Fruit fly (Drosophila melanogaster) whole organism, embryonic: Measurements from ENCODE around the gene retm.
A peak's percentile ranks its signal among the peaks of the same experiment; 100 is the strongest.

ENCODE experiments used
- Abd-B ChIP-seq: fragments of 200-800 bp; sonication (Bioruptor generic); optimal IDR thresholded peaks from 2 replicates; lab custom pipeline; 2018; ENCODE audit warnings: missing biosample characterization, mild to moderate bottlenecking, missing genetic modification characterization, moderate library complexity
- Antp ChIP-seq: fragments of 200-800 bp; sonication (Bioruptor generic); optimal IDR thresholded peaks from 3 replicates; lab custom pipeline; 2016; ENCODE audit warnings: missing biosample characterization, missing genetic modification characterization
- Atf-2 ChIP-seq: fragments of 200-800 bp; sonication (Bioruptor generic); optimal IDR thresholded peaks from 2 replicates; lab custom pipeline; 2016; ENCODE audit warnings: missing biosample characterization, missing genetic modification characterization
- Awh ChIP-seq: fragments of 200-800 bp; sonication (Bioruptor generic); IDR thresholded peaks from 2 replicates; pipeline ENCODE4, ENCODE4 v1.3.6; 2022; ENCODE audit warnings: missing biosample characterization, missing genetic modification characterization
- CG12744 ChIP-seq: fragments of 200-800 bp; sonication (Bioruptor generic); optimal IDR thresholded peaks from 2 replicates; lab custom pipeline; 2016; ENCODE audit warnings: missing biosample characterization, missing genetic modification characterization
- CG13123 ChIP-seq: fragments of 200-800 bp; sonication (Bioruptor generic); optimal IDR thresholded peaks from 2 replicates; lab custom pipeline; 2016; ENCODE audit warnings: missing biosample characterization, missing genetic modification characterization
- CG13287 ChIP-seq: fragments of 200-800 bp; sonication (Bioruptor generic); IDR thresholded peaks from 2 replicates; pipeline ENCODE4 v1.3.6; 2022; ENCODE audit warnings: missing biosample characterization, missing genetic modification characterization; ENCODE audit not compliant: partially characterized antibody
- CG14710 ChIP-seq: fragments of 200-800 bp; sonication (Bioruptor generic); optimal IDR thresholded peaks from 3 replicates; lab custom pipeline; 2019; ENCODE audit warnings: missing biosample characterization, mild to moderate bottlenecking, missing genetic modification characterization, moderate library complexity
- CG16779 ChIP-seq: fragments of 200-800 bp; sonication (Bioruptor generic); IDR thresholded peaks from 2 replicates; pipeline ENCODE4 v1.3.6; 2022; ENCODE audit warnings: missing biosample characterization, missing genetic modification characterization
- CG17359 ChIP-seq: fragments of 200-800 bp; sonication (Bioruptor generic); optimal IDR thresholded peaks from 3 replicates; lab custom pipeline; 2018; ENCODE audit warnings: missing biosample characterization, mild to moderate bottlenecking, missing genetic modification characterization, moderate library complexity
- CG18599 ChIP-seq: fragments of 200-800 bp; sonication (Bioruptor generic); optimal IDR thresholded peaks from 3 replicates; lab custom pipeline; 2017; ENCODE audit warnings: missing biosample characterization, missing genetic modification characterization, mild to moderate bottlenecking, moderate library complexity, missing genetic modification reagents
- CG18619 ChIP-seq: fragments of 200-800 bp; sonication (Bioruptor generic); optimal IDR thresholded peaks from 3 replicates; lab custom pipeline; 2017; ENCODE audit warnings: missing biosample characterization, mild to moderate bottlenecking, missing genetic modification characterization
- CG18764 ChIP-seq: fragments of 200-800 bp; sonication (Bioruptor generic); optimal IDR thresholded peaks from 3 replicates; lab custom pipeline; 2016; ENCODE audit warnings: missing biosample characterization, missing genetic modification characterization
- CG2199 ChIP-seq: fragments of 200-800 bp; sonication (Bioruptor generic); IDR thresholded peaks from 3 replicates; pipeline ENCODE4 v1.3.6; 2022; ENCODE audit warnings: missing biosample characterization, missing genetic modification characterization
- CG2889 ChIP-seq: fragments of 200-800 bp; sonication (Bioruptor generic); IDR thresholded peaks from 3 replicates; pipeline ENCODE4 v1.3.6; 2022; ENCODE audit warnings: missing biosample characterization, missing genetic modification characterization
- CG31388 ChIP-seq: fragments of 200-800 bp; sonication (Bioruptor generic); optimal IDR thresholded peaks from 2 replicates; lab custom pipeline; 2016; ENCODE audit warnings: missing biosample characterization, missing genetic modification characterization
- CG31441 ChIP-seq: fragments of 200-800 bp; sonication (Bioruptor generic); IDR thresholded peaks from 2 replicates; pipeline ENCODE4 v1.3.6; 2022; ENCODE audit warnings: missing biosample characterization, missing genetic modification characterization
- CG34224 ChIP-seq: fragments of 200-800 bp; sonication (Bioruptor generic); IDR thresholded peaks from 3 replicates; pipeline ENCODE4 v1.3.6; 2022; ENCODE audit warnings: missing biosample characterization, missing genetic modification characterization; ENCODE audit not compliant: partially characterized antibody
- CG3847 ChIP-seq: fragments of 200-800 bp; sonication (Bioruptor generic); IDR thresholded peaks from 2 replicates; pipeline ENCODE4 v1.3.6; 2022; ENCODE audit warnings: missing biosample characterization, missing genetic modification characterization
- CG6175 ChIP-seq: fragments of 200-800 bp; sonication (Bioruptor generic); IDR thresholded peaks from 3 replicates; pipeline ENCODE4 v1.3.6; 2022; ENCODE audit warnings: missing biosample characterization, missing genetic modification characterization
- CG6272 ChIP-seq: fragments of 200-800 bp; sonication (Bioruptor generic); IDR thresholded peaks from 2 replicates; pipeline ENCODE4 v1.3.6; 2022; ENCODE audit warnings: missing biosample characterization, missing genetic modification characterization
- CG6689 ChIP-seq: fragments of 200-800 bp; sonication (Bioruptor generic); IDR thresholded peaks from 2 replicates; pipeline ENCODE4 v1.3.6; 2022; ENCODE audit warnings: missing biosample characterization, missing genetic modification characterization
- CG7987 ChIP-seq: fragments of 200-800 bp; sonication (Bioruptor generic); optimal IDR thresholded peaks from 2 replicates; lab custom pipeline; 2018; ENCODE audit warnings: missing biosample characterization, mild to moderate bottlenecking, missing genetic modification characterization, moderate library complexity
- CG8089 ChIP-seq: fragments of 200-800 bp; sonication (Bioruptor generic); optimal IDR thresholded peaks from 3 replicates; lab custom pipeline; 2016; ENCODE audit warnings: missing biosample characterization, missing genetic modification characterization
- CG9609 ChIP-seq: fragments of 200-800 bp; sonication (Bioruptor generic); optimal IDR thresholded peaks from 3 replicates; lab custom pipeline; 2016; ENCODE audit warnings: missing biosample characterization, missing genetic modification characterization
- CG9932 ChIP-seq: fragments of 200-800 bp; sonication (Bioruptor generic); IDR thresholded peaks from 2 replicates; pipeline ENCODE4 v1.3.6; 2022; ENCODE audit warnings: missing biosample characterization, missing genetic modification characterization
- CoRest ChIP-seq: fragments of 200-800 bp; sonication (Bioruptor generic); optimal IDR thresholded peaks from 3 replicates; lab custom pipeline; 2018; ENCODE audit warnings: missing biosample characterization, mild to moderate bottlenecking, missing genetic modification characterization, moderate library complexity
- Dp ChIP-seq: fragments of 200-800 bp; sonication (Bioruptor generic); optimal IDR thresholded peaks from 2 replicates; lab custom pipeline; 2018; ENCODE audit warnings: missing biosample characterization, mild to moderate bottlenecking, missing genetic modification characterization, moderate library complexity
- Eip74EF ChIP-seq, 2 experiments: fragments of 200-800 bp in 1 of 2; fragments of >200 bp in 1 of 2; sonication (Bioruptor generic) in 1 of 2; optimal IDR thresholded peaks; 2 replicates each; lab custom pipeline; 2017 to 2019; ENCODE audit warnings: missing biosample characterization in 2 of 2, missing genetic modification characterization in 2 of 2, mild to moderate bottlenecking in 1 of 2, moderate library complexity in 1 of 2
- Fer2 ChIP-seq: fragments of 200-800 bp; sonication (Bioruptor generic); optimal IDR thresholded peaks from 2 replicates; lab custom pipeline; 2018; ENCODE audit warnings: missing biosample characterization, mild to moderate bottlenecking, missing genetic modification characterization, moderate library complexity
- Fer3 ChIP-seq: fragments of 200-800 bp; sonication (Bioruptor generic); optimal IDR thresholded peaks from 2 replicates; lab custom pipeline; 2018; ENCODE audit warnings: missing biosample characterization, mild to moderate bottlenecking, missing genetic modification characterization, moderate library complexity
- HmgD ChIP-seq: fragments of 200-800 bp; sonication (Bioruptor generic); optimal IDR thresholded peaks from 3 replicates; lab custom pipeline; 2016; ENCODE audit warnings: missing biosample characterization, missing genetic modification characterization
- Nf-YB ChIP-seq: fragments of 200-800 bp; sonication (Bioruptor generic); optimal IDR thresholded peaks from 3 replicates; lab custom pipeline; 2019; ENCODE audit warnings: missing biosample characterization, mild to moderate bottlenecking, missing genetic modification characterization, moderate library complexity
- Rx ChIP-seq: fragments of 200-800 bp; sonication (Bioruptor generic); IDR thresholded peaks from 2 replicates; pipeline ENCODE4 v1.3.6; 2022; ENCODE audit warnings: missing biosample characterization, missing genetic modification characterization
- Sry-δ ChIP-seq: fragments of 200-800 bp; sonication (Bioruptor generic); optimal IDR thresholded peaks from 2 replicates; lab custom pipeline; 2016; ENCODE audit warnings: missing biosample characterization, missing genetic modification characterization
- Trl ChIP-seq, 3 experiments: fragments of >200 bp in 2 of 3; fragments of 200-800 bp in 1 of 3; sonication (Bioruptor generic) in 1 of 3; optimal IDR thresholded peaks; 2 replicates in 1 of 3; 3 replicates in 2 of 3; lab custom pipeline; 2016 to 2017; ENCODE audit warnings: missing biosample characterization in 1 of 3, missing genetic modification characterization in 1 of 3
- bsh ChIP-seq, 2 experiments: fragments of 200-800 bp; sonication (Bioruptor generic); optimal IDR thresholded peaks; 2 replicates each; lab custom pipeline; 2017 to 2018; ENCODE audit warnings: mild to moderate bottlenecking in 2 of 2, missing biosample characterization in 2 of 2, missing genetic modification characterization in 2 of 2, moderate library complexity in 1 of 2
- fd102C ChIP-seq: fragments of 200-800 bp; sonication (Bioruptor generic); optimal IDR thresholded peaks from 2 replicates; lab custom pipeline; 2018; ENCODE audit warnings: missing biosample characterization, mild to moderate bottlenecking, missing genetic modification characterization, moderate library complexity
- ftz-f1 ChIP-seq: fragments of 200-800 bp; sonication (Bioruptor generic); optimal IDR thresholded peaks from 2 replicates; lab custom pipeline; 2016; ENCODE audit warnings: missing biosample characterization, missing genetic modification characterization
- fu2 ChIP-seq: fragments of 200-800 bp; sonication (Bioruptor generic); optimal IDR thresholded peaks from 2 replicates; lab custom pipeline; 2016; ENCODE audit warnings: missing biosample characterization, missing genetic modification characterization
- hkb ChIP-seq, 2 experiments: fragments of 200-800 bp in 1 of 2; fragments of >200 bp in 1 of 2; sonication (Bioruptor generic) in 1 of 2; IDR thresholded peaks in 1 of 2; optimal IDR thresholded peaks in 1 of 2; 2 replicates each; pipeline versions ENCODE4 v1.3.6 to Lab custom; 2017 to 2022; ENCODE audit warnings: missing biosample characterization in 1 of 2, missing genetic modification characterization in 1 of 2
- jigr1 ChIP-seq: fragments of 200-800 bp; sonication (Bioruptor generic); IDR thresholded peaks from 3 replicates; pipeline ENCODE4 v1.3.6; 2022; ENCODE audit warnings: missing biosample characterization, missing genetic modification characterization
- nerfin-1 ChIP-seq: fragments of 200-800 bp; sonication (Bioruptor generic); optimal IDR thresholded peaks from 3 replicates; lab custom pipeline; 2019; ENCODE audit warnings: missing biosample characterization, mild to moderate bottlenecking, missing genetic modification characterization, moderate library complexity
- oc ChIP-seq: fragments of 200-800 bp; sonication (Bioruptor generic); optimal IDR thresholded peaks from 2 replicates; lab custom pipeline; 2018; ENCODE audit warnings: missing biosample characterization, mild to moderate bottlenecking, missing genetic modification characterization, moderate library complexity
- peb ChIP-seq: fragments of 200-800 bp; sonication (Bioruptor generic); IDR thresholded peaks from 2 replicates; pipeline ENCODE4 v1.3.6; 2022; ENCODE audit warnings: missing biosample characterization, missing genetic modification characterization
- pfk ChIP-seq: fragments of 200-800 bp; sonication (Bioruptor generic); optimal IDR thresholded peaks from 2 replicates; lab custom pipeline; 2018; ENCODE audit warnings: missing biosample characterization, mild to moderate bottlenecking, missing genetic modification characterization, moderate library complexity
- stc ChIP-seq: fragments of 200-800 bp; sonication (Bioruptor generic); IDR thresholded peaks from 2 replicates; pipeline ENCODE4 v1.3.6; 2022; ENCODE audit warnings: missing biosample characterization, missing genetic modification characterization

The retm gene

DNA sequence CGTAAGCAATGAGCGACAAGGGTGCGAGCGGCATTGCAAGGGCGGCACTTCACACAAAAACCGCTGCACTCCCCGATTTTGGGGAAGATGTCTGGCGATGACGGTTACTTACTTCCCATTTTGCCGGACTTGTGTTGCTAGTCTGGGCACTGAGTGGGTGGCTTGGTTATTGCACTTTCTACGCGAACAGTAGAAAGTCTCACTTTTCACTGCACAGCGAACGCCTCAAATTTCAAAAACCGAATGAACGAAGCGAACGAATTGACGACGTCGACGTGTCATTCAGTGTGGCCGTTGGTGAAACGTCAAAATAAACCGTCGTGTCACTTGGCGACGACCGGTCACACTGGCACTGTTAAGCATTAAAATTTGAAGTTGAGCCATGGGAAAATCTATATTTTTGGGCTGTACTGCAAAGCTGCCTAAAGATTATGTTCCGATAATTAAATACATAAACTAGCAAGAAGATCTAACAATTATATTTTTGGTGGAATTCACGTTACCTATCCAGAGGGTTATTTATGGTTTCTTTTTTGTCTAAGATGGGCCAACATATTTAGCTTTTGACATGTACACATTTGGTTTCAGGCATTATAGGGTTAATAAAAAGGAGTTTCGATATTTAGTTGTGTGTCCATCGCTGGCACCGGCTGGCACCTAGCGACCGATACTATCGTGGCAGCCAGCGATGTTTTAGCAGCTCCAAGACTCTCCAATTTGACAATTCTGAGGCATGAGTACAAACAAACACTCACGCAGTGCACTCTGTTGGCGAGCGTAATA is 24.7 kb upstream of the retm start, which contains the start of the genes Sec61alpha and Daxx (continued):
- TF ChIP-seq CG13287 (GFP tag; lab: Robert Waterston, UW) (peak; percentile 98), CG16779 (GFP tag; lab: Robert Waterston, UW) (peak; percentile 81), CG17359 (tag; lab: Kevin White, UChicago) (peak; percentile 75), jigr1 (peak; percentile 69; the same call in 2 of the 3 replicates), CG31388 (GFP tag; lab: Kevin White, UChicago) (peak; percentile 1), Abd-B (GFP tag; lab: Kevin White, UChicago) (peak; percentile 89), CG12744 (GFP tag; lab: Kevin White, UChicago) (peak; percentile 78), fd102C (GFP tag; lab: Kevin White, UChicago) (no peak), CG2199 (GFP tag; lab: Robert Waterston, UW) (peak; percentile 61; the same call in 1 of the 3 replicates), Nf-YB (GFP tag; lab: Kevin White, UChicago) (peak; percentile 37), CG18764 (peak; percentile 70), Fer3 (tag; lab: Kevin White, UChicago) (peak; percentile 82), CG6272 (GFP tag; lab: Robert Waterston, UW) (peak; percentile 89), Dp (GFP tag; lab: Kevin White, UChicago) (peak; percentile 49), CG9609 (GFP tag; lab: Kevin White, UChicago) (peak; percentile 89), CG2889 (GFP tag; lab: Robert Waterston, UW) (peak; percentile 85), hkb (optimal IDR thresholded peaks at IDR 0.05; lab: Kevin White, UChicago) (peak; percentile 61), hkb (GFP tag; IDR thresholded peaks at IDR 0.05; lab: Robert Waterston, UW) (peak; percentile 81), Fer2 (tag; lab: Kevin White, UChicago) (peak; percentile 77), CG13123 (peak; percentile 80), CG9932 (GFP tag; lab: Robert Waterston, UW) (peak; percentile 96), CG6175 (GFP tag; lab: Robert Waterston, UW) (peak; percentile 64), Trl (optimal IDR thresholded peaks at IDR 0.05; lab: Kevin White, UChicago) (no peak), Trl (GFP tag; optimal IDR thresholded peaks at IDR 0.05; lab: Kevin White, UChicago) (peak; percentile 91), stc (GFP tag; lab: Robert Waterston, UW) (peak; percentile 57), Rx (GFP tag; lab: Robert Waterston, UW) (peak; percentile 32; the same call in 1 of the 2 replicates), Awh (GFP tag; lab: Robert Waterston, UW) (peak; percentile 70; the same call in 1 of the 2 replicates), ftz-f1 (GFP tag; lab: Kevin White, UChicago) (peak; percentile 27), CG34224 (GFP tag; lab: Robert Waterston, UW) (peak; percentile 99), Atf-2 (peak; percentile 81), CG3847 (GFP tag; lab: Robert Waterston, UW) (peak; percentile 88), fu2 (peak; percentile 89), oc (tag; lab: Kevin White, UChicago) (peak; percentile 71), CG18619 (peak; percentile 75), HmgD (GFP tag; lab: Kevin White, UChicago) (peak; percentile 85), CG8089 (GFP tag; lab: Kevin White, UChicago) (peak; percentile 79), CG18599 (GFP tag; lab: Kevin White, UChicago) (peak; percentile 86), CG14710 (tag; lab: Kevin White, UChicago) (peak; percentile 90), pfk (no peak), Eip74EF (GFP tag; optimal IDR thresholded peaks at IDR 0.05; lab: Kevin White, UChicago) (peak in 1 of 2 experiments; percentile 72), CoRest (peak; percentile 85), CG6689 (GFP tag; lab: Robert Waterston, UW) (peak; percentile 82), Antp (GFP tag; lab: Kevin White, UChicago) (peak; percentile 93), Sry-δ (peak; percentile 100), peb (GFP tag; lab: Robert Waterston, UW) (peak; percentile 68), nerfin-1 (tag; lab: Kevin White, UChicago) (peak; percentile 58), CG31441 (peak; percentile 67; the same call in 1 of the 2 replicates), bsh (GFP tag; optimal IDR thresholded peaks at IDR 0.05; lab: Kevin White, UChicago) (peak in 1 of 2 experiments; percentile 77), CG7987 (peak; percentile 14)
